Worm (Caenorhabditis elegans): Measurements from ENCODE around the gene Y51H7BR.4.

Y51H7BR.4 gene

DNA sequence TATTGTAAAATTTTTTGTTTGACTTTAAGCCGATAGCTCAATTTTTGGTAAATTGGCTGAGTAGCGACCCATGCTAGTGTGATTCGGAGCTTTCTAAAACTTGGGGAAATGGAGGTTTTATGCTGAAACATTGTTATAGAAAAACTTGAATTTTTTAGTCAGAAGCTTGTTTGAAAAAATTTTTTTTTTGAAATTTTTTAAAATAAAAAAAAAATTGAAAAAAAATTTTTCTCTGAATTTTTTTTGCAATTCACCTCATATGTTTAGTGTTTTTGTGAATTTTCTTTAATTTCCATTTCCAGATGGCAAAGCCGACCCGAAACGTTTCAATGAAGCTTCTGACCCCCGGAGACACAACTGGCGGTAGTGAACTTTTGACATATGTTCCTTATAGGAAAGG, at the start of gene Y51H7BR.4:
Gene Y51H7BR.4 (plus strand): TSS at position 301 of the 400 bp plus-strand sequence.
- no peak for TF ChIP-seq snpc-4 (tag; optimal IDR thresholded peaks at IDR 0.05)
- TF ChIP-seq sup-37 (GFP tag; optimal IDR thresholded peaks at IDR 0.05), result no peak
- no peak for TF ChIP-seq sox-4 (tag; optimal IDR thresholded peaks at IDR 0.05)
- no peak for TF ChIP-seq nhr-90 (tag; optimal IDR thresholded peaks at IDR 0.05; ENCODE audit: poor library complexity)
- no peak for TF ChIP-seq nhr-28 (tag; optimal IDR thresholded peaks at IDR 0.05)

DNA sequence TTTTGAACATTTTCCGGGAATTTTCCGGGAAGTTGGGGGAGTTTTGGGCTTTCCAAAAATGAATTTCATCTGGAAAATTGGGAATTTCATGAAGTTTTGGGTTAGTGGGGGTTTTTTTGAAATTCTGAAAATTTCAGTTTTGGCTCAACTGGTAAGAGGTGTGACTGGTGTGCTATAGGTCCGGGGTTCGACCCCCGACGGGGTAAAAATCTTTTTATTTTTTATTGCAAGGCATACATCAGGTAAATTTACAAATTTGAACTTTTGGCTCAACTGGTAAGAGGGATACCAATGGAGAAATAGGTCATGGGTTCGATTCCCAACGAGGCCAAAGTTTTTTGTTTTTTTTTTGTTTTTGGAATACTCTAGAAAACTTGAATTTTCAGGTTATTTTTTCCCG, 47.5 kb upstream of the Y51H7BR.4 start:
- TF ChIP-seq lin-13 (GFP tag; optimal IDR thresholded peaks at IDR 0.05), result no peak
- no peak for TF ChIP-seq ceh-82 (tag; optimal IDR thresholded peaks at IDR 0.05)
- TF ChIP-seq nhr-20 (tag; optimal IDR thresholded peaks at IDR 0.05), result no peak
- no peak for TF ChIP-seq efl-3 (GFP tag; optimal IDR thresholded peaks at IDR 0.05)
- no peak for TF ChIP-seq ceh-90 (tag; optimal IDR thresholded peaks at IDR 0.05)
- TF ChIP-seq aha-1 (tag; optimal IDR thresholded peaks at IDR 0.05), result no peak
- no peak for TF ChIP-seq egl-13 (tag; optimal IDR thresholded peaks at IDR 0.05)
- TF ChIP-seq lsy-2 (tag; optimal IDR thresholded peaks at IDR 0.05), result no peak
- TF ChIP-seq fkh-8 (tag; optimal IDR thresholded peaks at IDR 0.05), result no peak
- TF ChIP-seq mab-9 (GFP tag; IDR thresholded peaks at IDR 0.05), result no peak
- no peak for TF ChIP-seq unc-98 (GFP tag; IDR thresholded peaks at IDR 0.05)

DNA sequence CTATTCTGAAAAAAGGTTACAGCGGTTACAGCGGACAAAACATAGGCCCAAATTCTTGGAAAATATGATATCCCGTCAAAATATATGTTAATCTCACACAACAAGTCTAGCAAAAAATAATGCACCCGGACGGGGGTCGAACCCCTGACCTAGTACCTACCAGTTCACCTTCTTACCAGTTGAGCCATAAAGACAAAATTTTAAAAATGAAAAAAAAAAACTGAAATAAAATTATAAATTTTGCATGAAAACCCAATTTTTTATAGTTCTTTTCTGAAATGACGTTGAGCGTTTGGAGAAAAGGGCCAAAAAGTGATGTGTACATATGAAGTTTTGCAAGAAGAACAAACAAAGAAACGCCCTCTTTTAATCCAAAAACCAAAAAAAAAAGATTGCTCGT, 46.7 kb upstream of the Y51H7BR.4 start:
- TF ChIP-seq ama-1 (optimal IDR thresholded peaks at IDR 0.05) (no peak), efl-1 (optimal IDR thresholded peaks at IDR 0.05) (no peak), efl-1 (GFP tag; optimal IDR thresholded peaks at IDR 0.05 in 1 of 2) (peak in 1 of 2 experiments; percentile 39)

- TF ChIP-seq nhr-237 (tag; optimal IDR thresholded peaks at IDR 0.05) (no peak), fkh-10 (GFP tag; optimal IDR thresholded peaks at IDR 0.05) (no peak), aly-2 (tag; optimal IDR thresholded peaks at IDR 0.05) (no peak), rnt-1 (tag; optimal IDR thresholded peaks at IDR 0.05) (no peak), egl-27 (tag; optimal IDR thresholded peaks at IDR 0.05) (no peak), Y116A8C.19 (tag; optimal IDR thresholded peaks at IDR 0.05; ENCODE audit: borderline replicate concordance) (no peak), sptf-1 (tag; optimal IDR thresholded peaks at IDR 0.05) (no peak), grh-1 (GFP tag; IDR thresholded peaks at IDR 0.05) (no peak), skn-1 (tag; optimal IDR thresholded peaks at IDR 0.05) (no peak), sox-4 (tag; optimal IDR thresholded peaks at IDR 0.05) (no peak), mdl-1 (tag; optimal IDR thresholded peaks at IDR 0.05) (no peak), tlp-1 (tag; optimal IDR thresholded peaks at IDR 0.05) (no peak), unc-30 (tag; optimal IDR thresholded peaks at IDR 0.05) (no peak), alr-1 (tag; optimal IDR thresholded peaks at IDR 0.05; ENCODE audit: borderline replicate concordance) (no peak)
These were observed 38.3 kb upstream of the Y51H7BR.4 start for ce11 chrII:1490813-1491212.

- TF ChIP-seq ces-1 (GFP tag; optimal IDR thresholded peaks at IDR 0.05) (no peak), vab-15 (tag; optimal IDR thresholded peaks at IDR 0.05) (no peak), unc-30 (tag; optimal IDR thresholded peaks at IDR 0.05) (no peak), zag-1 (tag; optimal IDR thresholded peaks at IDR 0.05) (no peak), ceh-82 (tag; optimal IDR thresholded peaks at IDR 0.05) (no peak), ceh-90 (tag; optimal IDR thresholded peaks at IDR 0.05) (peak; percentile 76), fos-1 (tag; optimal IDR thresholded peaks at IDR 0.05) (no peak), lin-14 (GFP tag; optimal IDR thresholded peaks at IDR 0.05) (peak; percentile 32), mdl-1 (tag; optimal IDR thresholded peaks at IDR 0.05) (no peak), nhr-20 (tag; optimal IDR thresholded peaks at IDR 0.05) (no peak), ztf-4 (tag; optimal IDR thresholded peaks at IDR 0.05) (no peak), nhr-84 (tag; optimal IDR thresholded peaks at IDR 0.05) (no peak), nhr-77 (tag; optimal IDR thresholded peaks at IDR 0.05) (no peak), nhr-71 (tag; optimal IDR thresholded peaks at IDR 0.05) (no peak), rnt-1 (tag; optimal IDR thresholded peaks at IDR 0.05) (peak; percentile 37), nhr-90 (tag; optimal IDR thresholded peaks at IDR 0.05; ENCODE audit: poor library complexity) (peak; percentile 8), mep-1 (tag; optimal IDR thresholded peaks at IDR 0.05) (peak; percentile 16), lin-39 (tag; optimal IDR thresholded peaks at IDR 0.05) (no peak), ceh-63 (GFP tag; optimal IDR thresholded peaks at IDR 0.05) (no peak), C04F5.9 (tag; optimal IDR thresholded peaks at IDR 0.05) (no peak), fkh-8 (tag; optimal IDR thresholded peaks at IDR 0.05) (peak; percentile 2), nhr-11 (tag; optimal IDR thresholded peaks at IDR 0.05) (no peak), irx-1 (tag; optimal IDR thresholded peaks at IDR 0.05) (peak; percentile 45)
These were observed 28.8 kb upstream of the Y51H7BR.4 start, which contains the start of gene emc-1 for ce11 chrII:1500286-1500840. Gene emc-1 (minus strand): TSS chrII:1500330.

All from whole organism, L1 larva.